Fruit fly (Drosophila melanogaster) whole organism, embryonic: ENCODE results near the gene CG11617.

Experiments used
- Aef1 ChIP-seq: fragments of 200-800 bp; sonication (Bioruptor generic); IDR thresholded peaks from 3 replicates; pipeline ENCODE4 v1.3.6; 2022; ENCODE audit warnings: missing biosample characterization, missing genetic modification characterization
- Atf-2 ChIP-seq: fragments of 200-800 bp; sonication (Bioruptor generic); optimal IDR thresholded peaks from 2 replicates; lab custom pipeline; 2016; ENCODE audit warnings: missing biosample characterization, missing genetic modification characterization
- CG10431 ChIP-seq: fragments of 200-800 bp; sonication (Bioruptor generic); optimal IDR thresholded peaks from 3 replicates; lab custom pipeline; 2018; ENCODE audit warnings: missing biosample characterization, mild to moderate bottlenecking, missing genetic modification characterization
- CG10979 ChIP-seq: fragments of 200-800 bp; sonication (Bioruptor generic); optimal IDR thresholded peaks from 2 replicates; lab custom pipeline; 2018; ENCODE audit warnings: missing biosample characterization, mild to moderate bottlenecking, missing genetic modification characterization, moderate library complexity
- CG15514 ChIP-seq: fragments of 200-800 bp; sonication (Bioruptor generic); optimal IDR thresholded peaks from 3 replicates; lab custom pipeline; 2017; ENCODE audit warnings: missing biosample characterization, missing genetic modification characterization, mild to moderate bottlenecking, moderate library complexity, missing genetic modification reagents
- CG17361 ChIP-seq: fragments of 200-800 bp; sonication (Bioruptor generic); IDR thresholded peaks from 3 replicates; pipeline ENCODE4 v1.3.6; 2022; ENCODE audit warnings: missing biosample characterization, missing genetic modification characterization
- CG18599 ChIP-seq: fragments of 200-800 bp; sonication (Bioruptor generic); optimal IDR thresholded peaks from 3 replicates; lab custom pipeline; 2017; ENCODE audit warnings: missing biosample characterization, missing genetic modification characterization, mild to moderate bottlenecking, moderate library complexity, missing genetic modification reagents
- CG18619 ChIP-seq: fragments of 200-800 bp; sonication (Bioruptor generic); optimal IDR thresholded peaks from 3 replicates; lab custom pipeline; 2017; ENCODE audit warnings: missing biosample characterization, mild to moderate bottlenecking, missing genetic modification characterization
- CG2202 ChIP-seq: fragments of 200-800 bp; sonication (Bioruptor generic); optimal IDR thresholded peaks from 2 replicates; lab custom pipeline; 2018; ENCODE audit warnings: missing biosample characterization, mild to moderate bottlenecking, missing genetic modification characterization
- CG3065 ChIP-seq: fragments of 200-800 bp; sonication (Bioruptor generic); optimal IDR thresholded peaks from 2 replicates; lab custom pipeline; 2016; ENCODE audit warnings: missing biosample characterization, missing genetic modification characterization
- CG31224 ChIP-seq: fragments of 200-800 bp; sonication (Bioruptor generic); IDR thresholded peaks from 2 replicates; pipeline ENCODE4 v1.3.6; 2022; ENCODE audit warnings: missing biosample characterization, missing genetic modification characterization
- CG34422 ChIP-seq: fragments of 200-800 bp; sonication (Bioruptor generic); IDR thresholded peaks from 3 replicates; pipeline ENCODE4 v1.3.6; 2022; ENCODE audit warnings: missing biosample characterization, missing genetic modification characterization
- CG3838 ChIP-seq: fragments of 200-800 bp; sonication (Bioruptor generic); optimal IDR thresholded peaks from 3 replicates; lab custom pipeline; 2016; ENCODE audit warnings: missing biosample characterization, missing genetic modification characterization
- CG3995 ChIP-seq: fragments of 200-800 bp; sonication (Bioruptor generic); optimal IDR thresholded peaks from 3 replicates; lab custom pipeline; 2016; ENCODE audit warnings: missing biosample characterization, missing genetic modification characterization
- CG4282 ChIP-seq: fragments of 200-800 bp; sonication (Bioruptor generic); optimal IDR thresholded peaks from 2 replicates; lab custom pipeline; 2016; ENCODE audit warnings: missing biosample characterization, missing genetic modification characterization
- CG4424 ChIP-seq: fragments of 200-800 bp; sonication (Bioruptor generic); optimal IDR thresholded peaks from 3 replicates; lab custom pipeline; 2016; ENCODE audit warnings: missing biosample characterization, missing genetic modification characterization
- CG4617 ChIP-seq: fragments of 200-800 bp; sonication (Bioruptor generic); optimal IDR thresholded peaks from 3 replicates; lab custom pipeline; 2016; ENCODE audit warnings: missing biosample characterization, missing genetic modification characterization, borderline replicate concordance
- CG5245 ChIP-seq: fragments of 200-800 bp; sonication (Bioruptor generic); optimal IDR thresholded peaks from 3 replicates; lab custom pipeline; 2016; ENCODE audit warnings: missing biosample characterization, missing genetic modification characterization
- CG8089 ChIP-seq: fragments of 200-800 bp; sonication (Bioruptor generic); optimal IDR thresholded peaks from 3 replicates; lab custom pipeline; 2016; ENCODE audit warnings: missing biosample characterization, missing genetic modification characterization
- CG8478 ChIP-seq: fragments of >200 bp; optimal IDR thresholded peaks from 2 replicates; lab custom pipeline; 2018
- CG8924 ChIP-seq: fragments of 200-800 bp; optimal IDR thresholded peaks from 3 replicates; lab custom pipeline; 2019; ENCODE audit warnings: missing biosample characterization, mild to moderate bottlenecking, missing genetic modification characterization, moderate library complexity
- Doc2 ChIP-seq: fragments of 200-800 bp; sonication (Bioruptor generic); IDR thresholded peaks from 2 replicates; pipeline ENCODE4 v1.3.6; 2022; ENCODE audit warnings: missing biosample characterization, missing genetic modification characterization
- Ets97D ChIP-seq: fragments of 200-800 bp; sonication (Bioruptor generic); optimal IDR thresholded peaks from 3 replicates; lab custom pipeline; 2016; ENCODE audit warnings: missing biosample characterization, missing genetic modification characterization
- HLH54F ChIP-seq: fragments of 200-800 bp; sonication (Bioruptor generic); optimal IDR thresholded peaks from 3 replicates; lab custom pipeline; 2016; ENCODE audit warnings: missing biosample characterization, missing genetic modification characterization
- HmgD ChIP-seq: fragments of 200-800 bp; sonication (Bioruptor generic); optimal IDR thresholded peaks from 3 replicates; lab custom pipeline; 2016; ENCODE audit warnings: missing biosample characterization, missing genetic modification characterization
- Hmx ChIP-seq: fragments of 200-800 bp; sonication (Bioruptor generic); optimal IDR thresholded peaks from 2 replicates; lab custom pipeline; 2016; ENCODE audit warnings: missing biosample characterization, missing genetic modification characterization
- Jarid2 ChIP-seq: fragments of 200-800 bp; sonication (Bioruptor generic); optimal IDR thresholded peaks from 3 replicates; lab custom pipeline; 2017; ENCODE audit warnings: mild to moderate bottlenecking, missing biosample characterization, missing genetic modification reagents, missing genetic modification characterization
- NfI ChIP-seq: fragments of 200-800 bp; sonication (Bioruptor generic); optimal IDR thresholded peaks from 3 replicates; lab custom pipeline; 2018; ENCODE audit warnings: missing biosample characterization, mild to moderate bottlenecking, missing genetic modification characterization, moderate library complexity
- Tbp ChIP-seq: fragments of >200 bp; optimal IDR thresholded peaks from 2 replicates; lab custom pipeline; 2018; ENCODE audit warnings: missing biosample characterization, missing genetic modification characterization
- al ChIP-seq: fragments of 200-800 bp; sonication (Bioruptor generic); IDR thresholded peaks from 2 replicates; pipeline ENCODE4 v1.3.6; 2022; ENCODE audit warnings: missing biosample characterization, missing genetic modification characterization
- ash1 ChIP-seq: fragments of 200-800 bp; sonication (Bioruptor generic); optimal IDR thresholded peaks from 2 replicates; lab custom pipeline; 2018; ENCODE audit warnings: missing biosample characterization, mild to moderate bottlenecking, missing genetic modification characterization
- bsh ChIP-seq, 2 experiments: fragments of 200-800 bp; sonication (Bioruptor generic); optimal IDR thresholded peaks; 2 replicates each; lab custom pipeline; 2017 to 2018; ENCODE audit warnings: mild to moderate bottlenecking in 2 of 2, missing biosample characterization in 2 of 2, missing genetic modification characterization in 2 of 2, moderate library complexity in 1 of 2
- danr ChIP-seq: fragments of 200-800 bp; sonication (Bioruptor generic); IDR thresholded peaks from 2 replicates; pipeline ENCODE4 v1.3.6; 2022; ENCODE audit warnings: missing biosample characterization, missing genetic modification characterization
- dati ChIP-seq: fragments of 200-800 bp; sonication (Bioruptor generic); IDR thresholded peaks from 2 replicates; pipeline ENCODE4 v1.3.6; 2022; ENCODE audit warnings: missing biosample characterization, missing genetic modification characterization
- en ChIP-seq: fragments of 200-800 bp; sonication (Bioruptor generic); optimal IDR thresholded peaks from 2 replicates; lab custom pipeline; 2016; ENCODE audit warnings: missing biosample characterization, missing genetic modification characterization
- eyg ChIP-seq: fragments of 200-800 bp; sonication (Bioruptor generic); optimal IDR thresholded peaks from 3 replicates; lab custom pipeline; 2016; ENCODE audit warnings: missing biosample characterization, missing genetic modification characterization
- ftz-f1 ChIP-seq: fragments of 200-800 bp; sonication (Bioruptor generic); optimal IDR thresholded peaks from 2 replicates; lab custom pipeline; 2016; ENCODE audit warnings: missing biosample characterization, missing genetic modification characterization
- fu2 ChIP-seq: fragments of 200-800 bp; sonication (Bioruptor generic); optimal IDR thresholded peaks from 2 replicates; lab custom pipeline; 2016; ENCODE audit warnings: missing biosample characterization, missing genetic modification characterization
- gem ChIP-seq: fragments of 200-800 bp; sonication (Bioruptor generic); optimal IDR thresholded peaks from 2 replicates; lab custom pipeline; 2019; ENCODE audit warnings: missing biosample characterization, mild to moderate bottlenecking, missing genetic modification characterization, moderate library complexity
- grn ChIP-seq: fragments of 200-800 bp; sonication (Bioruptor generic); optimal IDR thresholded peaks from 3 replicates; lab custom pipeline; 2017; ENCODE audit warnings: missing biosample characterization, missing genetic modification characterization
- hb ChIP-seq: fragments of 200-800 bp; sonication (Bioruptor generic); IDR thresholded peaks from 3 replicates; pipeline ENCODE4 v1.3.6; 2022; ENCODE audit warnings: missing biosample characterization, missing genetic modification characterization; ENCODE audit not compliant: partially characterized antibody
- inv ChIP-seq: fragments of 200-800 bp; sonication (Bioruptor generic); IDR thresholded peaks from 2 replicates; pipeline ENCODE4 v1.3.6; 2022; ENCODE audit warnings: missing biosample characterization, missing genetic modification characterization; ENCODE audit not compliant: partially characterized antibody
- lmd ChIP-seq: fragments of 200-800 bp; sonication (Bioruptor generic); IDR thresholded peaks from 2 replicates; pipeline ENCODE4 v1.3.6; 2022; ENCODE audit warnings: missing biosample characterization, missing genetic modification characterization
- p53 ChIP-seq: fragments of 200-800 bp; sonication (Bioruptor generic); optimal IDR thresholded peaks from 2 replicates; lab custom pipeline; 2016; ENCODE audit warnings: missing biosample characterization, missing genetic modification characterization
- pb ChIP-seq: fragments of 200-800 bp; sonication (Bioruptor generic); optimal IDR thresholded peaks from 3 replicates; lab custom pipeline; 2016; ENCODE audit warnings: missing biosample characterization, missing genetic modification characterization
- pros ChIP-seq: fragments of 200-800 bp; sonication (Bioruptor generic); optimal IDR thresholded peaks from 3 replicates; lab custom pipeline; 2019; ENCODE audit warnings: missing biosample characterization, mild to moderate bottlenecking, missing genetic modification characterization, moderate library complexity
- scrt ChIP-seq: fragments of 200-800 bp; sonication (Bioruptor generic); optimal IDR thresholded peaks from 2 replicates; lab custom pipeline; 2018; ENCODE audit warnings: missing biosample characterization, mild to moderate bottlenecking, missing genetic modification characterization, moderate library complexity
- stwl ChIP-seq: fragments of 200-800 bp; sonication (Bioruptor generic); optimal IDR thresholded peaks from 3 replicates; lab custom pipeline; 2018; ENCODE audit warnings: missing biosample characterization, mild to moderate bottlenecking, missing genetic modification characterization, moderate library complexity
- tin ChIP-seq: fragments of 200-800 bp; sonication (Bioruptor generic); optimal IDR thresholded peaks from 3 replicates; lab custom pipeline; 2016; ENCODE audit warnings: missing biosample characterization, missing genetic modification characterization
- trem ChIP-seq: fragments of 200-800 bp; optimal IDR thresholded peaks from 3 replicates; lab custom pipeline; 2019; ENCODE audit warnings: missing biosample characterization, mild to moderate bottlenecking, missing genetic modification characterization, moderate library complexity
- vnd ChIP-seq: fragments of 200-800 bp; sonication (Bioruptor generic); IDR thresholded peaks from 3 replicates; pipeline ENCODE4 v1.3.6; 2022; ENCODE audit warnings: missing biosample characterization, missing genetic modification characterization; ENCODE audit not compliant: partially characterized antibody
- wdn ChIP-seq: fragments of 200-800 bp; sonication (Bioruptor generic); IDR thresholded peaks from 2 replicates; pipeline ENCODE4 v1.3.6; 2022; ENCODE audit warnings: missing biosample characterization, missing genetic modification characterization

Gene CG11617

DNA sequence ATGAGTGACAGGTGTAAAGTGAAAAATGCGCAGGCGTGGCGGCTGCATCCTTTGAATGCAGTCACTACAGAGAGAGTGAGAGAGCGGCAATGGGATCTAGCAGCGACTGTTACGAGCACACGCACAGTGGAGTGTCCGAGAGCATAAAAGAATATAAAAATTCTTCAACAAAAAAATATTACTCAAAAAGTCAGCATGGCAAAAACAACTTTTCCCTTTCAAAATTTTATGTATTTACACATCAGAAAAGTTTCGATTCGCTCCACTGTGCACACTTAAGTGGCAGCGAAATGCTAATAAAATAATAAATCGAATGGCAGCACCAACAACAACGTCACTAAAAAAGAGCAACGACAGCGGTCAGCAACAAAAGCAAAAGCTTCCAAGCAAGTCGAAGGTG, 16.3 kb upstream of the CG11617 start (continued):
- TF ChIP-seq ftz-f1 (GFP tag; lab: Kevin White, UChicago) (no peak), Atf-2 (GFP tag; lab: Kevin White, UChicago) (peak; percentile 90), en (peak; percentile 86), CG4424 (GFP tag; lab: Kevin White, UChicago) (peak; percentile 93), al (GFP tag; lab: Robert Waterston, UW) (peak; percentile 53), Tbp (GFP tag; lab: Kevin White, UChicago) (no peak), CG2202 (tag; lab: Kevin White, UChicago) (peak; percentile 80), Hmx (no peak), grn (GFP tag; lab: Kevin White, UChicago) (no peak), CG10431 (GFP tag; lab: Kevin White, UChicago) (no peak), CG4282 (GFP tag; lab: Kevin White, UChicago) (peak; percentile 91), CG34422 (GFP tag; lab: Robert Waterston, UW) (peak; percentile 90), CG3065 (GFP tag; lab: Kevin White, UChicago) (peak; percentile 76), dati (GFP tag; lab: Robert Waterston, UW) (peak; percentile 87), CG5245 (GFP tag; lab: Kevin White, UChicago) (peak; percentile 90), vnd (GFP tag; lab: Robert Waterston, UW) (no peak), bsh (GFP tag; optimal IDR thresholded peaks at IDR 0.05; lab: Kevin White, UChicago) (peak; percentile 93 to 94), wdn (GFP tag; lab: Robert Waterston, UW) (peak; percentile 66; the same call in 1 of the 2 replicates), inv (no peak), CG31224 (GFP tag; lab: Robert Waterston, UW) (peak; percentile 54), tin (GFP tag; lab: Kevin White, UChicago) (peak; percentile 90), CG3995 (GFP tag; lab: Kevin White, UChicago) (no peak), danr (GFP tag; lab: Robert Waterston, UW) (peak; percentile 67), CG8478 (no peak), p53 (GFP tag; lab: Kevin White, UChicago) (peak; percentile 48), CG10979 (tag; lab: Kevin White, UChicago) (peak; percentile 89), NfI (GFP tag; lab: Kevin White, UChicago) (peak; percentile 76), ash1 (no peak), trem (tag; lab: Kevin White, UChicago) (peak; percentile 83), Ets97D (GFP tag; lab: Kevin White, UChicago) (peak; percentile 59), CG18619 (GFP tag; lab: Kevin White, UChicago) (peak; percentile 75), gem (tag; lab: Kevin White, UChicago) (peak; percentile 91), CG15514 (GFP tag; lab: Kevin White, UChicago) (peak; percentile 51), Jarid2 (peak; percentile 36), CG4617 (GFP tag; lab: Kevin White, UChicago) (peak; percentile 38), CG17361 (peak; percentile 90), HLH54F (peak; percentile 68), CG8089 (peak; percentile 82), hb (no peak), Aef1 (GFP tag; lab: Robert Waterston, UW) (peak; percentile 80), scrt (GFP tag; lab: Kevin White, UChicago) (peak; percentile 34), pb (peak; percentile 69), Doc2 (GFP tag; lab: Robert Waterston, UW) (peak; percentile 8; the same call in 1 of the 2 replicates), eyg (GFP tag; lab: Kevin White, UChicago) (peak; percentile 80), pros (GFP tag; lab: Kevin White, UChicago) (no peak), CG18599 (peak; percentile 79), CG3838 (GFP tag; lab: Kevin White, UChicago) (peak; percentile 63), fu2 (GFP tag; lab: Kevin White, UChicago) (peak; percentile 53), stwl (tag; lab: Kevin White, UChicago) (peak; percentile 21), HmgD (GFP tag; lab: Kevin White, UChicago) (no peak), lmd (peak; percentile 82), CG8924 (peak; percentile 74)
